Worm (Caenorhabditis elegans): ENCODE results near the gene srbc-21.

srbc-21 gene

ce11 chrV:2190383-2190782 lies 35.1 kb downstream of the srbc-21 start:
- TF ChIP-seq elt-1 (tag; optimal IDR thresholded peaks at IDR 0.05; ENCODE audit: borderline replicate concordance, insufficient read depth), result no peak
- no peak for TF ChIP-seq mep-1 (tag; optimal IDR thresholded peaks at IDR 0.05)

DNA sequence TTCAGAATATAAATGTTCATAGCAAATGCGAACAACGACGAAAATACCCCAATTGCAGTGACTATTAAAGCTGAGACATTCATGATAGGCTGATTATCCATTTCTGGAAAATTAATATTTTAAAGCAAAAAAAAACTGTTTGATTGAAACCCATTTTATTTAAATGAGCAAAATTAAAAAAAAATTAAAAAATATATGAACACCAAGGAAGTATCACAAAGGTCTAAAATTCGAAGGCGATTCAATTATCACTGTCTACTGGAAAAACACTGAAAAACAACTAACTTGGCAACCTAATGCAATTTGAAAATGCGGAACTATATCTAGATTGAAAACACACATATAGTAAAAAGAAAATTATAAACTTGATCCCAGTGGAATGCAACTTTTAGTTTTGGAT lies 35.8 kb downstream of the srbc-21 start, which contains the start of gene srbc-42:
srbc-42 (minus strand) TSS at position 101 of the 400 bp plus-strand sequence.
- no peak for TF ChIP-seq mep-1 (tag; optimal IDR thresholded peaks at IDR 0.05)
- TF ChIP-seq nhr-76 (tag; optimal IDR thresholded peaks at IDR 0.05), result no peak
- TF ChIP-seq elt-3 (tag; optimal IDR thresholded peaks at IDR 0.05), result no peak
- TF ChIP-seq ceh-43 (GFP tag; optimal IDR thresholded peaks at IDR 0.05), result no peak

- TF ChIP-seq ceh-39 (tag; optimal IDR thresholded peaks at IDR 0.05), result no peak
- no peak for TF ChIP-seq unc-62 (GFP tag; optimal IDR thresholded peaks at IDR 0.05)
- TF ChIP-seq snpc-4 (tag; optimal IDR thresholded peaks at IDR 0.05), result no peak
- no peak for TF ChIP-seq M03D4.4 (tag; optimal IDR thresholded peaks at IDR 0.05)
- TF ChIP-seq elt-3 (tag; optimal IDR thresholded peaks at IDR 0.05), result no peak
- no peak for TF ChIP-seq blmp-1 (tag; optimal IDR thresholded peaks at IDR 0.05)
- TF ChIP-seq elt-1 (tag; optimal IDR thresholded peaks at IDR 0.05; ENCODE audit: borderline replicate concordance, insufficient read depth), result no peak
- no peak for TF ChIP-seq ceh-43 (GFP tag; optimal IDR thresholded peaks at IDR 0.05)
- TF ChIP-seq lsy-2 (tag; optimal IDR thresholded peaks at IDR 0.05), result no peak
- no peak for TF ChIP-seq zip-8 (tag; optimal IDR thresholded peaks at IDR 0.05)
- TF ChIP-seq mep-1 (tag; optimal IDR thresholded peaks at IDR 0.05), result no peak
- TF ChIP-seq ztf-11 (tag; optimal IDR thresholded peaks at IDR 0.05), result no peak
- no peak for TF ChIP-seq mab-5 (tag; optimal IDR thresholded peaks at IDR 0.05)
- no peak for TF ChIP-seq unc-39 (tag; optimal IDR thresholded peaks at IDR 0.05)
- TF ChIP-seq ceh-83 (GFP tag; optimal IDR thresholded peaks at IDR 0.05), result no peak
Measured at ce11 chrV:2192117-2192516, 36.8 kb downstream of the srbc-21 start, which contains the start of gene nhr-13. Gene nhr-13, plus strand, starts transcription at chrV:2192485.

DNA sequence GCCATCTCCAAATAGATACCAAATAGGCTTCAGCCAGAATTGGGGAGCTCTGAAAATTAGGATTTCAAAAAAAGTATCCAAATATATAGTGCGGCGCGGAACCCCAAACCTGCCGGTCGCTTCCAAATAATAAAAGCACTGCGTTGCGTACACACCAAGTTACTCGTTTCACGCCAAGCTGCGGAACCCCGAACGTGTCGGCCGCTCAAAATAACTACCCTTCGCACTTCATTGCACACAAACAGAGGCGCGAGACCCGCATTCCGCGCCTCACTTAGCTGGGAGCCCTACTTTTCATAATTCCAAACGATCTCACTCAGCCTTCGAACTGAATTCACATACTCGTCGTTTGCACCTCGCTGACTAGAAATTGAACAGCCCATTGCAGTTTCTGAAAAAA lies 44.3 kb downstream of the srbc-21 start:
- no peak for TF ChIP-seq ztf-11 (tag; optimal IDR thresholded peaks at IDR 0.05)
- TF ChIP-seq nhr-76 (tag; optimal IDR thresholded peaks at IDR 0.05), result no peak
- no peak for TF ChIP-seq drap-1 (GFP tag; optimal IDR thresholded peaks at IDR 0.05)
- TF ChIP-seq lsy-2 (tag; optimal IDR thresholded peaks at IDR 0.05), result no peak
- no peak for TF ChIP-seq nhr-28 (tag; optimal IDR thresholded peaks at IDR 0.05)
- no peak for TF ChIP-seq sptf-1 (tag; optimal IDR thresholded peaks at IDR 0.05)
- no peak for TF ChIP-seq tbx-8 (GFP tag; optimal IDR thresholded peaks at IDR 0.05)

- no peak for TF ChIP-seq elt-1 (tag; optimal IDR thresholded peaks at IDR 0.05; ENCODE audit: borderline replicate concordance, insufficient read depth)
- no peak for TF ChIP-seq sptf-1 (tag; optimal IDR thresholded peaks at IDR 0.05)
- no peak for TF ChIP-seq lsy-2 (tag; optimal IDR thresholded peaks at IDR 0.05)
Measured at ce11 chrV:2200402-2200801, 45.1 kb downstream of the srbc-21 start.

DNA sequence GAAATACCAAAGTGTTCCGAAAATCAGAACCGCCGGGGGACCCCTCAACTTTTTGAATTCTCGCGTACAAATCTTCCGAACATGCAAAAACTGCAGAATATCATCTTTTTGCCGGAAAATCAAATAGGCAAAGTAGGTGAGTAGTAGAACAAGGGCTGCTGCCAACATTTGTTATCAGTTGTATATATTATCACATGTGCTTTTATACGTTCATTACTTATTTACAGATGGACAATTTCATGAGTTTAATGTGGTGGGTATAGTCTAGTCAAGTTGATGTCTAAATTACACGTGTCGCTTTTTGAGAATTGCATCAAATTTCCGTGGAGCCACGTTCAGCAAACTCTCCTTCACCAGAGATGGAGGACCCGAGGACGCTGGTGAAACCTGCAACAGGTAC lies 45.9 kb downstream of the srbc-21 start, which contains the start of gene cyp-32B1:
cyp-32B1 (minus strand) TSS at position 176 of the 400 bp plus-strand sequence.
- TF ChIP-seq nhr-28 (tag; optimal IDR thresholded peaks at IDR 0.05), result no peak
- no peak for TF ChIP-seq sptf-1 (tag; optimal IDR thresholded peaks at IDR 0.05)
- TF ChIP-seq pha-4 (tag; optimal IDR thresholded peaks at IDR 0.05), result no peak
- TF ChIP-seq bed-3 (GFP tag; optimal IDR thresholded peaks at IDR 0.05), result no peak
- TF ChIP-seq zip-8 (tag; optimal IDR thresholded peaks at IDR 0.05), result no peak
- no peak for TF ChIP-seq nhr-237 (tag; optimal IDR thresholded peaks at IDR 0.05)
- TF ChIP-seq lin-13 (tag; optimal IDR thresholded peaks at IDR 0.05), result no peak

- TF ChIP-seq zip-8 (tag; optimal IDR thresholded peaks at IDR 0.05), result no peak
- TF ChIP-seq unc-120 (tag; optimal IDR thresholded peaks at IDR 0.05; ENCODE audit: poor library complexity, severe bottlenecking), result no peak
- TF ChIP-seq ham-2 (GFP tag; optimal IDR thresholded peaks at IDR 0.05), result no peak
- TF ChIP-seq sptf-1 (tag; optimal IDR thresholded peaks at IDR 0.05), result no peak
- no peak for TF ChIP-seq mab-5 (tag; optimal IDR thresholded peaks at IDR 0.05)
- TF ChIP-seq mls-2 (tag; optimal IDR thresholded peaks at IDR 0.05), result no peak
- no peak for TF ChIP-seq ces-1 (GFP tag; optimal IDR thresholded peaks at IDR 0.05)
- no peak for TF ChIP-seq drap-1 (GFP tag; optimal IDR thresholded peaks at IDR 0.05)
- no peak for TF ChIP-seq ceh-43 (GFP tag; optimal IDR thresholded peaks at IDR 0.05)
- no peak for TF ChIP-seq flh-1 (GFP tag; optimal IDR thresholded peaks at IDR 0.05)
- no peak for TF ChIP-seq ceh-83 (GFP tag; optimal IDR thresholded peaks at IDR 0.05)
- TF ChIP-seq unc-62 (GFP tag; optimal IDR thresholded peaks at IDR 0.05), result no peak
- no peak for TF ChIP-seq elt-1 (tag; optimal IDR thresholded peaks at IDR 0.05; ENCODE audit: borderline replicate concordance, insufficient read depth)
- no peak for TF ChIP-seq pha-4 (tag; optimal IDR thresholded peaks at IDR 0.05)
- TF ChIP-seq nhr-2 (tag; optimal IDR thresholded peaks at IDR 0.05), result no peak
- TF ChIP-seq mep-1 (tag; optimal IDR thresholded peaks at IDR 0.05), result no peak
- TF ChIP-seq lin-32 (GFP tag; optimal IDR thresholded peaks at IDR 0.05), result no peak
- TF ChIP-seq elt-3 (tag; optimal IDR thresholded peaks at IDR 0.05), result no peak
- TF ChIP-seq snpc-4 (tag; optimal IDR thresholded peaks at IDR 0.05), result no peak
Measured at ce11 chrV:2204080-2204479, 48.7 kb downstream of the srbc-21 start, which contains the start of gene cyp-33C12. Gene cyp-33C12, minus strand, starts transcription at chrV:2204400.

Measured in whole organism, mixed stage, embryonic.